Worm (Caenorhabditis elegans) whole organism, midembryonic: ENCODE data around the gene R11.3.
A peak's percentile ranks its signal among the peaks of the same experiment; 100 is the strongest.
"Not testable (repeated sequence)": the region's sequence is repeated elsewhere in the genome, so short reads cannot be mapped to it uniquely, and the experiment has no call there.

Experiments
- T22C8.4 ChIP-seq: fragments of 200-800 bp; sonication (Bioruptor generic); IDR thresholded peaks from 2 replicates; pipeline ENCODE4 v1.3.6; 2022; ENCODE audit warnings: missing genetic modification characterization, missing compliant biosample characterization
- cog-1 ChIP-seq: sonication (generic microtip); optimal IDR thresholded peaks from 2 replicates; lab custom pipeline; 2016; ENCODE audit warnings: missing genetic modification characterization, missing compliant biosample characterization
- flt-1 ChIP-seq: fragments of 200-800 bp; sonication (Bioruptor generic); IDR thresholded peaks from 2 replicates; pipeline ENCODE4 v1.3.6; 2022; ENCODE audit warnings: missing genetic modification characterization, missing compliant biosample characterization
- klf-2 ChIP-seq: fragments of 200-800 bp; sonication (Bioruptor generic); conservative IDR thresholded peaks from 2 replicates; pipeline ENCODE4 v1.3.6; 2022; ENCODE audit warnings: missing genetic modification reagents, missing genetic modification characterization, missing compliant biosample characterization
- med-1 ChIP-seq: sonication (generic microtip); optimal IDR thresholded peaks from 2 replicates; lab custom pipeline; 2017; ENCODE audit warnings: missing genetic modification characterization, mild to moderate bottlenecking, missing compliant biosample characterization, antibody characterized with exemption, missing genetic modification reagents; ENCODE audit not compliant: insufficient read depth
- ref-1 ChIP-seq: fragments of 200-800 bp; sonication (Bioruptor generic); conservative IDR thresholded peaks from 2 replicates; pipeline ENCODE4 v1.3.6; 2022; ENCODE audit warnings: missing genetic modification reagents, missing genetic modification characterization, missing compliant biosample characterization
- tab-1 ChIP-seq: fragments of 200-800 bp; sonication (Bioruptor generic); IDR thresholded peaks from 2 replicates; pipeline ENCODE4 v1.3.6; 2022; ENCODE audit warnings: missing genetic modification characterization, missing compliant biosample characterization
- ztf-23 ChIP-seq: fragments of 200-800 bp; sonication (Bioruptor generic); IDR thresholded peaks from 2 replicates; pipeline ENCODE4 v1.3.6; 2022; ENCODE audit warnings: missing genetic modification reagents, missing genetic modification characterization, missing compliant biosample characterization
- ztf-29 ChIP-seq: fragments of 200-800 bp; sonication (Bioruptor generic); IDR thresholded peaks from 2 replicates; pipeline ENCODE4 v1.3.6; 2022; ENCODE audit warnings: missing genetic modification reagents, missing genetic modification characterization, missing compliant biosample characterization

Gene R11.3

DNA sequence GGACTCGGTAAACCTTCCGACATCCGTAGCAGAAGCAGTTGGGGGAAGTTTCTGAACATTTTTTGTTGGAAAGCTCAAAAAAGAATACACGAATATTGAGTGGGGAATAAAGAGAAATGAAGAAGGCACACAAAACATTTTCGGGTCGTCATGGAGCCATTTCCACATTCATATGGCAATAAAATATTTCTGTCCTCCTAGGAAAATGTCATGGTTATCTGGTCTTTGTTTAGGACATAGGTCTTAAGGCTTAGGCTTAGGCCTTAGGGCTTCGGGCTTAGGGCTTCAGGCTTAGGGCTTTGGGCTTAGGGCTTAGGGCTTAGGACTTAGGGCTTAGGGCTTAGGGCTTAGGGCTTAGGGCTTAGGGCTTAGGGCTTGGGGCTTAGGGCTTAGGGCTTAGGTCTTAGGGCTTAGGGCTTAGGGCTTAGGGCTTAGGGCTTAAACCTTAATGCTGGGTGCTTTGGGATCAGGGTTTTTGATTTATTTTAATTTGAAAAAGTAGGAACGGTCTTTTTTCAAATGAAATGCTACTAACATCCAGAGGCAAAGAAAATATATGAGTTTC, at the start of gene R11.3:
TSS of gene R11.3 (minus strand) at position 51 of the 565 bp plus-strand sequence.
- TF ChIP-seq ztf-29 (GFP tag; lab: Robert Waterston, UW): peak; percentile 21; the same call in 1 of the 2 replicates
- no peak for TF ChIP-seq T22C8.4

DNA sequence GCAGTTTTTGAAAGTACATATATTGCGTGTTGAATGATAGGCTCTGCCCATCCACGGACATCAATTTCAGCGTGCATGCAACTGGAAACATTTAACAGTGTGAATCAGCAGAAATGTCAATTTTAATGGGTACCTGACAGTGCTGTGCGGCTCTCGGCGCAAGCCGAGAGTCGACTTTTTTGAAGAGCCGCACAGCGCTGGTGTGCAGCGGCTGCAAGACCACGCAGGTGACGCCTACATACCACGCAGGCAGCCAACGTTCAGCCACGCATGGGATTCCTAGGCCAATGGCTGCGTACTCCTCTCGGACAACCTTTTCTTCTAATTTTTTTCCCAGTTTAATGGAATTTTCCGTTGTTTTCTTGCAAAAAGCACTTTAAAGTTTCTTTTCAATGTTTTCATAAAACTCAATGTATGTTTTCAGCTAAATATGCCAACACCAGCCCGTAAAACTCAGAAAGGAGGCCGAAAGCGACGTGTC, 45.8 kb upstream of the R11.3 start, which contains the start of gene W10G6.1:
TSS of gene W10G6.1 (plus strand) at position 431 of the 481 bp plus-strand sequence.
- TF ChIP-seq klf-2 (GFP tag; lab: Robert Waterston, UW) (no peak), flt-1 (no peak), T22C8.4 (no peak), cog-1 (no peak), ztf-29 (GFP tag; lab: Robert Waterston, UW) (no peak), ztf-23 (no peak), tab-1 (GFP tag; lab: Robert Waterston, UW) (no peak), med-1 (GFP tag; lab: Kevin White, UChicago) (no peak), ref-1 (GFP tag; lab: Robert Waterston, UW) (no peak)

DNA sequence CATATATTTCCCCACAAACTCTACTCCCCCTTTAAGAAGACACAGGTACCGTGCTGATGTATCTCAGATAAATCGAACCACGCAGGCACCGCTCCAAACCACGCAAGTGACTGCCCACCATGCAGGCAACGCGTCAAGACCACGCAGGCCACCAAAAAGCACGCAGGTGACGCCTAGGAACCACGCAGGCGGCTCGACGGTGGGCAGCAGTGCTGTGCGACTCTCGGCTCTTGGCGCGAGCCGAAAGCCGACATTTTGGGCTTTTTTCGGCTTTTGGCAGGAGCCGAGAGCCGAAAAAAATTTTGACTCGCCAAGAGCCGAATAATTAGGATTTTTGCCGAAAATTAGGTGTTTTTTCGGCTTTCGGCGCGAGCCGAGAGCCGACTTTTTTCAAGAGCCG, 44.1 kb upstream of the R11.3 start:
- TF ChIP-seq med-1 (GFP tag; lab: Kevin White, UChicago): no peak
- 0 out of 2 replicates have a peak, but pooled peaks have one; percentile 25 for TF ChIP-seq tab-1 (GFP tag; lab: Robert Waterston, UW)
- no peak for TF ChIP-seq ztf-23
- TF ChIP-seq cog-1: no peak

DNA sequence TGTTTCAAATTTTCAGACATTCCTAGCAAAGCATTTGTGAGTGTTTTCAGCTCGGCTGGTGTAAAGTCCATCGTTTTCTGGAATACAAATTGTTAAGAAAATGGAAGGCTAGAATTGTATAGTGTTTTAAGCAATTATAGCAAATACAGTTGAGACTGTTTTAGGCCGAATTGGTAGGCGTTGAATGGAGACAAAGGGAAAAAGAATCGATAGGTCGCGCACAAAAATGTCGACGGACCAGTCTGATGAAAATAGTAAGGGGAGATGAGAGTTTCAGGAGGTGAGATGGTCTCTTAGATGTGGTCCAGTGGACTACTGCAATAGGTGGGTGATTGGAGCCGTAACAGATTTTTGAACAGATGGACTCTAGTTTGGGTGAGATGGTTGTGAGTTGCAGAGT, 41.6 kb upstream of the R11.3 start:
- TF ChIP-seq ref-1 (GFP tag; lab: Robert Waterston, UW) (no peak), med-1 (GFP tag; lab: Kevin White, UChicago) (no peak), klf-2 (GFP tag; lab: Robert Waterston, UW) (no peak), tab-1 (GFP tag; lab: Robert Waterston, UW) (no peak), ztf-29 (GFP tag; lab: Robert Waterston, UW) (no peak), ztf-23 (no peak), T22C8.4 (no peak), flt-1 (no peak), cog-1 (no peak)

DNA sequence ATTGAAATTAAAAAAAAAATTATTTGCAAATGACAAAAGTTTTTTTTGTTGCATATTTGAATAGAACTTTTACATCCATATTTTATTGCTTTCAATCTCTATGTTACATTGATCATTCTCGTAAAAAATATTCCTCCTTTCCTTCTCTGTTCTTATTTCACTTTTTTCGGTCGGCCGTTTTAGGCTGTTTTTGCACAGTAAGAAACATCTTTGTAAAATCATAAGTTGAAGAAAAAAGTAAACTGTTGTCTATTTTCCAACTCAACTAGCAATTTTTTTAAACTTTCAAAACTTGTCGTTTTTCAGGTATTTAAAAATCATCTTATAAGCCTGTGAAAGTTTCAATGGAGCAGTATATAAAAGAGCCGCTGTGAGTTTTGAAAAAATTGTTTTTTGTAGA, 29.6 kb upstream of the R11.3 start, which contains the start of gene F23A7.5:
TSS of gene F23A7.5 (plus strand) at position 301 of the 400 bp plus-strand sequence.
- TF ChIP-seq ref-1 (GFP tag; lab: Robert Waterston, UW) (no peak), klf-2 (GFP tag; lab: Robert Waterston, UW) (no peak), T22C8.4 (no peak), tab-1 (GFP tag; lab: Robert Waterston, UW) (no peak), flt-1 (no peak), cog-1 (no peak), ztf-29 (GFP tag; lab: Robert Waterston, UW) (no peak)

DNA sequence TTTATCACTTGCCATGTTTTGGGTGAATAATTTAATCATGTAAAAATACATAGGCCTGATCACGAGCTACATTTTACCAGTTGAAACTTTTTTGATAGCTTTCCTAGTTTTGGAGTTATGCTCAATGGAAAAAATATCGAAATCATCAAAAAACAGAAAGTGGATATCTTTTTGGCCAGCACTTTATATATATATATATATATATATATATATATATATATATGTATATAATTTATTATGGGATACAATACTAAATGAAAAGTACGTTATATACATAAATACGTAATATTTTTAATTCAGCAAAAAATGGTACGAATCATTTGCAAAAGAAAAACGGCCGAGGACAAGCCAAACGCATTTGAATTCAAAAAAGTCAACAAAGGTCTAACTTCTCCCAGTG, 20.7 kb upstream of the R11.3 start, which contains the start of gene F23A7.3:
TSS of gene F23A7.3 (plus strand) at position 301 of the 400 bp plus-strand sequence.
- not testable (repeated sequence) for TF ChIP-seq ref-1, tab-1, klf-2 (GFP tag; lab: Robert Waterston, UW)

DNA sequence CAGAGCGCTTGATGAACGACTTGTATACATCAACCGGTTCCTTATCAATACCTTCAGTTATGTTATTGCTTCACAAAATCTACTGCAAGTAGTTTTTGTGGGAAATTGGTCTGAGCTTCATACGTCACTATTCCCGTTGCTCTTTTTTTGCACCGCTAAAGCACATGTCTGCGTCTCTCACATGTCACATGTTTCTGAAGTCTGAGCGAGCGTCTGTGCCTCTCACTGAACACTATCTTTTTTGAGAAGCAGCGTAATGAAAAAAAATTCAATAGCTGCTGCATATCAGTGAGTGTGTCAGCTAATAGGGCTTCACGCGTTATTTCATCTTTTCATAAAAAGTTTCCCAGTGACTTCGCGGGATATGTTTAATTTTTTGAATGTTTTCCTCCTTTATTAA, 19.3 kb upstream of the R11.3 start:
- no peak for TF ChIP-seq ref-1 (GFP tag; lab: Robert Waterston, UW)
- TF ChIP-seq ztf-29 (GFP tag; lab: Robert Waterston, UW): no peak
- TF ChIP-seq flt-1: no peak
- TF ChIP-seq klf-2 (GFP tag; lab: Robert Waterston, UW): no peak
- no peak for TF ChIP-seq cog-1
- no peak for TF ChIP-seq ztf-23
- no peak for TF ChIP-seq med-1 (GFP tag; lab: Kevin White, UChicago)
- TF ChIP-seq T22C8.4: no peak
- TF ChIP-seq tab-1 (GFP tag; lab: Robert Waterston, UW): no peak

DNA sequence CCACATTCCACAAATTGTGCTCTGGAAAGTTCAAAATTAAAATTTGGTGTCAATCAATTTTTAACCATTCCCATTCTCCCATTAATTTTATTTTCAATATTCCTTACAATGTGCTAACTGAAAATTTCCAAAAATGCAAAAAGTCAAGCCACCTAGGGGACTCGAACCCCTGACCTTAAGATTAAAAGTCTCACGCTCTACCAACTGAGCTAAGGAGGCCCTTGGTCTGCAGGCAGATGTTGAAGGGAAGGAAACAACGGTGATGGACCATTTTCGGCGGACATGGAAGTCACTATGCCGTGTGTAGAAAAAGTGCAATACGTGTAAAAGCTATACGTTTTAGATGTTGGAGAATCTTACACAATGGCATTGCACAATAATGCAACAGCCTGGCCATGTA, 18.7 kb upstream of the R11.3 start:
- TF ChIP-seq flt-1 (peak; percentile 64; the same call in 1 of the 2 replicates), klf-2 (GFP tag; lab: Robert Waterston, UW) (no peak), med-1 (GFP tag; lab: Kevin White, UChicago) (no peak), ztf-29 (GFP tag; lab: Robert Waterston, UW) (no peak), ref-1 (GFP tag; lab: Robert Waterston, UW) (no peak)

DNA sequence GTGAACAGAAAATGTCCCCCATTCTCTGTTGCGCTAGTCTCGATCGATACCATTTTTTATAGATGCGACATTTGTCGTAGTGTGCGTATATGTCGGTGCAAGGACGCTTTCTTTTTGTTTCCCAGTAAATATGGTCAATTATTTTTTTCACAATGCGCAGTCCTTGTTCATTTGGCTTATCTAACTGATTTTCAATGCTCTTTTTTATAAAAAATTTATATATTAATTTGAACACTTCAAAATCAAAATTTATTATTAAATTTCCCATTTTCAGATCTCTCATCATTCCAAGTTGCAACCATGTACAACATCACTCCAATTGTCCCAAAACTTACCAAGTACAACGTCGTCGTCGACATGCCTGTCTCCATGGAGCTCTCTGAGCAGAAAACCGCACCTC, 18.1 kb upstream of the R11.3 start, which contains the start of gene F23A7.1:
TSS of gene F23A7.1 (plus strand) at position 301 of the 400 bp plus-strand sequence.
- TF ChIP-seq flt-1 (no peak), cog-1 (no peak), ref-1 (GFP tag; lab: Robert Waterston, UW) (no peak), tab-1 (GFP tag; lab: Robert Waterston, UW) (no peak), ztf-23 (no peak), med-1 (GFP tag; lab: Kevin White, UChicago) (no peak), T22C8.4 (no peak), ztf-29 (GFP tag; lab: Robert Waterston, UW) (no peak), klf-2 (GFP tag; lab: Robert Waterston, UW) (no peak)

DNA sequence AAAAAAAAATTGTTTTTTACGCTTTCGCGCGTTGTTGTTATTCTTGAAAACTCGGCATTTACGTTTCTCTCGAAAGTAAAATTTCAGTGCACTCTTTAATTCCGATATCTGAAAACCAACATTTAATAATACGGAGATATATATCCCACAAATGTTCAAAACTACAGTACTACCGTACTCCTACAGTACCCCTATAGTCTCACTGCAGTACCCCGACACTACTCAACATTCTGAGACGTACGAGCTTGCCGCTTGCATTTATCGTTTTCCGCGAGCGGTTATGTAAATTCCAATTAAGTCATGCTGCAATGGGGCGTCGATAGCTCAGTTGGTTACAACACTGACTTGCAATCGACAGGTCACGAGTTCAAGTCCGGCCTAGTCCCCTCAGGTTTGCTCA, 14.0 kb upstream of the R11.3 start, which contains the start of gene F23A7.8:
TSS of gene F23A7.8 (plus strand) at position 301 of the 400 bp plus-strand sequence.
- TF ChIP-seq ztf-23; T22C8.4; ztf-29 (GFP tag; lab: Robert Waterston, UW): not testable (repeated sequence)
